Fruit fly (Drosophila melanogaster): ENCODE measurements around the gene CG32006.

- TF ChIP-seq Myb (GFP tag; optimal IDR thresholded peaks at IDR 0.05) (no peak), CG11695 (GFP tag; IDR thresholded peaks at IDR 0.05) (no peak), cato (GFP tag; optimal IDR thresholded peaks at IDR 0.05; ENCODE audit: borderline replicate concordance) (no peak), en (GFP tag; optimal IDR thresholded peaks at IDR 0.05) (no peak), CG1233 (GFP tag; optimal IDR thresholded peaks at IDR 0.05) (no peak), sc (optimal IDR thresholded peaks at IDR 0.05) (no peak), sc (GFP tag; optimal IDR thresholded peaks at IDR 0.05) (no peak), Mes4 (GFP tag; optimal IDR thresholded peaks at IDR 0.05) (no peak), onecut (GFP tag; IDR thresholded peaks at IDR 0.05) (no peak), CG6683 (GFP tag; optimal IDR thresholded peaks at IDR 0.05) (no peak), BtbVII (GFP tag; optimal IDR thresholded peaks at IDR 0.05) (no peak), sim (GFP tag; IDR thresholded peaks at IDR 0.05) (no peak), eyg (GFP tag; optimal IDR thresholded peaks at IDR 0.05) (no peak), ttk (GFP tag; IDR thresholded peaks at IDR 0.05) (no peak)
Observed at dm6 chr4:155977-156376, 5.4 kb downstream of the CG32006 start, which contains the start of gene CG31997.

All from whole organism, embryonic.